Fruit fly (Drosophila melanogaster) whole organism, embryonic: ENCODE data around the gene Acbp6.

Experiments used
- C15 ChIP-seq: fragments of 200-800 bp; sonication (Bioruptor generic); IDR thresholded peaks from 3 replicates; pipeline ENCODE4 v1.3.6; 2022; ENCODE audit warnings: missing biosample characterization, missing genetic modification characterization
- CG1647 ChIP-seq: fragments of 200-800 bp; sonication (Bioruptor generic); optimal IDR thresholded peaks from 3 replicates; lab custom pipeline; 2016; ENCODE audit warnings: missing biosample characterization, missing genetic modification characterization
- Ptx1 ChIP-seq: fragments of 200-800 bp; sonication (Bioruptor generic); IDR thresholded peaks from 2 replicates; pipeline ENCODE4 v1.3.6; 2022; ENCODE audit warnings: missing biosample characterization, missing genetic modification characterization
- dmrt99B ChIP-seq: fragments of 200-800 bp; sonication (Bioruptor generic); optimal IDR thresholded peaks from 2 replicates; lab custom pipeline; 2018; ENCODE audit warnings: missing biosample characterization, mild to moderate bottlenecking, missing genetic modification characterization, moderate library complexity
- gem ChIP-seq: fragments of 200-800 bp; sonication (Bioruptor generic); optimal IDR thresholded peaks from 2 replicates; lab custom pipeline; 2019; ENCODE audit warnings: missing biosample characterization, mild to moderate bottlenecking, missing genetic modification characterization, moderate library complexity
- gfzf ChIP-seq: fragments of 200-800 bp; sonication (Bioruptor generic); optimal IDR thresholded peaks from 2 replicates; lab custom pipeline; 2016; ENCODE audit warnings: missing biosample characterization, mild to moderate bottlenecking, missing genetic modification characterization, moderate library complexity
- kay ChIP-seq: fragments of 200-800 bp; sonication (Bioruptor generic); optimal IDR thresholded peaks from 2 replicates; lab custom pipeline; 2016; ENCODE audit warnings: missing biosample characterization, missing genetic modification characterization
- nau ChIP-seq: fragments of 200-800 bp; sonication (Bioruptor generic); optimal IDR thresholded peaks from 3 replicates; lab custom pipeline; 2017; ENCODE audit warnings: missing biosample characterization, mild to moderate bottlenecking, missing genetic modification characterization, missing genetic modification reagents

dm6 chr3L:7094548-7095072 lies 34.1 kb upstream of the Acbp6 start, which contains the start of gene form3:
- TF ChIP-seq Ptx1 (GFP tag; lab: Robert Waterston, UW) (no peak), gem (tag; lab: Kevin White, UChicago) (no peak), gfzf (GFP tag; lab: Kevin White, UChicago) (no peak), C15 (no peak), CG1647 (GFP tag; lab: Kevin White, UChicago) (no peak), nau (GFP tag; lab: Kevin White, UChicago) (no peak), kay (GFP tag; lab: Kevin White, UChicago) (no peak), dmrt99B (no peak)
